Worm (Caenorhabditis elegans) whole organism, mixed stage, embryonic: ENCODE measurements around the gene F23F1.2.

Source experiments
- M03D4.4 ChIP-seq: sonication (generic microtip); optimal IDR thresholded peaks from 2 replicates; lab custom pipeline; 2017; ENCODE audit warnings: mild to moderate bottlenecking, missing genetic modification characterization, missing compliant biosample characterization
- blmp-1 ChIP-seq: fragments of 150-350 bp; optimal IDR thresholded peaks from 2 replicates; lab custom pipeline; 2014; ENCODE audit warnings: missing biosample characterization, missing genetic modification characterization
- ceh-39 ChIP-seq: fragments of 150-350 bp; optimal IDR thresholded peaks from 2 replicates; lab custom pipeline; 2014; ENCODE audit warnings: missing biosample characterization, missing genetic modification characterization
- ceh-43 ChIP-seq: fragments of 200-800 bp; sonication (Bioruptor generic); optimal IDR thresholded peaks from 2 replicates; lab custom pipeline; 2018; ENCODE audit warnings: mild to moderate bottlenecking, missing genetic modification characterization, moderate library complexity, missing compliant biosample characterization
- ceh-83 ChIP-seq: fragments of 200-800 bp; sonication (Bioruptor generic); optimal IDR thresholded peaks from 2 replicates; lab custom pipeline; 2018; ENCODE audit warnings: mild to moderate bottlenecking, missing genetic modification characterization, missing compliant biosample characterization
- ces-1 ChIP-seq: fragments of 150-350 bp; optimal IDR thresholded peaks from 2 replicates; lab custom pipeline; 2014; ENCODE audit warnings: missing biosample characterization, missing genetic modification reagents, missing genetic modification characterization
- cnd-1 ChIP-seq: fragments of 200-800 bp; sonication (Bioruptor generic); optimal IDR thresholded peaks from 2 replicates; lab custom pipeline; 2018; ENCODE audit warnings: mild to moderate bottlenecking, missing genetic modification characterization, missing compliant biosample characterization
- drap-1 ChIP-seq: fragments of 200-800 bp; sonication (Bioruptor generic); optimal IDR thresholded peaks from 3 replicates; lab custom pipeline; 2018; ENCODE audit warnings: mild to moderate bottlenecking, missing genetic modification characterization, missing compliant biosample characterization
- elt-1 ChIP-seq: sonication (generic microtip); optimal IDR thresholded peaks from 2 replicates; lab custom pipeline; 2017; ENCODE audit warnings: missing genetic modification characterization, mild to moderate bottlenecking, missing compliant biosample characterization, antibody characterized with exemption, moderate library complexity, borderline replicate concordance; ENCODE audit not compliant: insufficient read depth
- elt-3 ChIP-seq: fragments of 150-350 bp; optimal IDR thresholded peaks from 2 replicates; lab custom pipeline; 2014; ENCODE audit warnings: missing biosample characterization, missing genetic modification characterization
- flh-1 ChIP-seq: fragments of 200-800 bp; sonication (Bioruptor generic); optimal IDR thresholded peaks from 2 replicates; lab custom pipeline; 2018; ENCODE audit warnings: mild to moderate bottlenecking, missing genetic modification characterization, moderate library complexity, missing compliant biosample characterization
- ham-2 ChIP-seq: fragments of 200-800 bp; sonication (Bioruptor generic); optimal IDR thresholded peaks from 2 replicates; lab custom pipeline; 2018; ENCODE audit warnings: mild to moderate bottlenecking, missing genetic modification characterization, missing compliant biosample characterization
- hlh-1 ChIP-seq: fragments of 150-350 bp; optimal IDR thresholded peaks from 2 replicates; lab custom pipeline; 2014; ENCODE audit warnings: missing biosample characterization, missing genetic modification reagents, missing genetic modification characterization
- lin-13 ChIP-seq: fragments of 150-350 bp; optimal IDR thresholded peaks from 2 replicates; lab custom pipeline; 2014; ENCODE audit warnings: missing biosample characterization, missing genetic modification characterization
- lin-32 ChIP-seq: fragments of 200-800 bp; sonication (Bioruptor generic); optimal IDR thresholded peaks from 2 replicates; lab custom pipeline; 2018; ENCODE audit warnings: mild to moderate bottlenecking, missing genetic modification characterization, missing compliant biosample characterization
- mab-5 ChIP-seq: fragments of 150-350 bp; optimal IDR thresholded peaks from 2 replicates; lab custom pipeline; 2014; ENCODE audit warnings: missing biosample characterization, missing genetic modification characterization
- mep-1 ChIP-seq: fragments of 150-350 bp; optimal IDR thresholded peaks from 2 replicates; lab custom pipeline; 2017; ENCODE audit warnings: missing biosample characterization, missing genetic modification reagents, missing genetic modification characterization, inconsistent platforms
- mls-2 ChIP-seq: sonication (generic microtip); optimal IDR thresholded peaks from 2 replicates; lab custom pipeline; 2016; ENCODE audit warnings: mild to moderate bottlenecking, missing genetic modification characterization, moderate library complexity, missing compliant biosample characterization
- nhr-12 ChIP-seq: fragments of 150-350 bp; optimal IDR thresholded peaks from 2 replicates; lab custom pipeline; 2014; ENCODE audit warnings: missing biosample characterization, missing genetic modification characterization
- nhr-2 ChIP-seq: fragments of 150-350 bp; optimal IDR thresholded peaks from 2 replicates; lab custom pipeline; 2014; ENCODE audit warnings: missing biosample characterization, missing genetic modification characterization
- nhr-237 ChIP-seq: fragments of 150-350 bp; optimal IDR thresholded peaks from 2 replicates; lab custom pipeline; 2014; ENCODE audit warnings: missing biosample characterization, missing genetic modification characterization
- nhr-28 ChIP-seq: fragments of 150-350 bp; optimal IDR thresholded peaks from 2 replicates; lab custom pipeline; 2014; ENCODE audit warnings: missing biosample characterization, missing genetic modification characterization
- nhr-76 ChIP-seq: sonication (generic microtip); optimal IDR thresholded peaks from 2 replicates; lab custom pipeline; 2017; ENCODE audit warnings: missing biosample characterization, missing genetic modification characterization
- pha-4 ChIP-seq: fragments of 150-350 bp; optimal IDR thresholded peaks from 2 replicates; lab custom pipeline; 2018; ENCODE audit warnings: missing biosample characterization, missing genetic modification reagents, missing genetic modification characterization
- sem-2 ChIP-seq: fragments of 200-800 bp; sonication (Bioruptor generic); optimal IDR thresholded peaks from 2 replicates; lab custom pipeline; 2018; ENCODE audit warnings: mild to moderate bottlenecking, missing genetic modification characterization, missing compliant biosample characterization
- snpc-4 ChIP-seq: fragments of 150-350 bp; optimal IDR thresholded peaks from 2 replicates; lab custom pipeline; 2014; ENCODE audit warnings: missing biosample characterization, missing genetic modification characterization
- tbx-8 ChIP-seq: fragments of 200-800 bp; sonication (Bioruptor generic); optimal IDR thresholded peaks from 2 replicates; lab custom pipeline; 2018; ENCODE audit warnings: mild to moderate bottlenecking, missing genetic modification characterization, moderate library complexity, missing compliant biosample characterization
- unc-120 ChIP-seq: sonication (generic microtip); optimal IDR thresholded peaks from 2 replicates; lab custom pipeline; 2017; ENCODE audit warnings: missing genetic modification characterization, missing compliant biosample characterization; ENCODE audit not compliant: poor library complexity, severe bottlenecking
- unc-39 ChIP-seq: fragments of 150-350 bp; optimal IDR thresholded peaks from 2 replicates; lab custom pipeline; 2014; ENCODE audit warnings: missing biosample characterization, missing genetic modification characterization
- unc-62 ChIP-seq: fragments of 150-350 bp; optimal IDR thresholded peaks from 2 replicates; lab custom pipeline; 2014; ENCODE audit warnings: missing biosample characterization, missing genetic modification reagents, missing genetic modification characterization
- ztf-11 ChIP-seq: fragments of 150-350 bp; optimal IDR thresholded peaks from 2 replicates; lab custom pipeline; 2014; ENCODE audit warnings: missing biosample characterization, missing genetic modification characterization

The F23F1.2 gene

ce11 chrII:33904-34303 is at the start of gene F23F1.2:
F23F1.2 (plus strand) TSS chrII:34204.
- no peak for TF ChIP-seq nhr-12 (tag; lab: Kevin White, UChicago)
- no peak for TF ChIP-seq ceh-39 (tag; lab: Kevin White, UChicago)
- no peak for TF ChIP-seq nhr-76 (tag; lab: Kevin White, UChicago)
- TF ChIP-seq elt-3 (tag; lab: Kevin White, UChicago): no peak
- TF ChIP-seq tbx-8 (GFP tag; lab: Kevin White, UChicago): no peak
- TF ChIP-seq drap-1 (GFP tag; lab: Kevin White, UChicago): no peak
- no peak for TF ChIP-seq mep-1 (tag; lab: Kevin White, UChicago)
- no peak for TF ChIP-seq flh-1

ce11 chrII:586-985 is 33.4 kb upstream of the F23F1.2 start:
- TF ChIP-seq mep-1 (tag; lab: Kevin White, UChicago) (peak; percentile 35), ces-1 (GFP tag; lab: Kevin White, UChicago) (peak; percentile 68), ztf-11 (tag; lab: Kevin White, UChicago) (no peak), nhr-2 (tag; lab: Kevin White, UChicago) (no peak), ham-2 (GFP tag; lab: Kevin White, UChicago) (peak; percentile 85)

- TF ChIP-seq lin-13 (tag; lab: Kevin White, UChicago) (no peak), nhr-28 (no peak), drap-1 (GFP tag; lab: Kevin White, UChicago) (no peak), snpc-4 (tag; lab: Kevin White, UChicago) (no peak), ces-1 (GFP tag; lab: Kevin White, UChicago) (peak; percentile 33), elt-1 (tag; lab: Kevin White, UChicago) (no peak), tbx-8 (GFP tag; lab: Kevin White, UChicago) (no peak), elt-3 (tag; lab: Kevin White, UChicago) (no peak), sem-2 (GFP tag; lab: Kevin White, UChicago) (no peak), unc-62 (peak; percentile 46), cnd-1 (tag; lab: Kevin White, UChicago) (peak; percentile 49), ceh-83 (no peak), blmp-1 (tag; lab: Kevin White, UChicago) (no peak), nhr-237 (tag; lab: Kevin White, UChicago) (no peak), nhr-76 (tag; lab: Kevin White, UChicago) (no peak), pha-4 (no peak), ceh-43 (no peak), unc-120 (tag; lab: Kevin White, UChicago) (peak; percentile 64), ceh-39 (tag; lab: Kevin White, UChicago) (no peak), nhr-12 (tag; lab: Kevin White, UChicago) (no peak), unc-39 (no peak), hlh-1 (peak; percentile 92), lin-32 (no peak), M03D4.4 (tag; lab: Kevin White, UChicago) (no peak), ztf-11 (tag; lab: Kevin White, UChicago) (no peak)
Observed at ce11 chrII:1334-1898, 32.6 kb upstream of the F23F1.2 start, which contains the start of gene 2L52.1. 2L52.1 (plus strand) TSS chrII:1848.

- TF ChIP-seq mab-5 (tag; lab: Kevin White, UChicago) (no peak), sem-2 (GFP tag; lab: Kevin White, UChicago) (no peak), mls-2 (tag; lab: Kevin White, UChicago) (no peak), blmp-1 (tag; lab: Kevin White, UChicago) (no peak), M03D4.4 (tag; lab: Kevin White, UChicago) (no peak), ceh-43 (no peak), nhr-76 (tag; lab: Kevin White, UChicago) (no peak), elt-3 (tag; lab: Kevin White, UChicago) (no peak), lin-32 (no peak), nhr-28 (no peak), unc-62 (no peak), nhr-2 (tag; lab: Kevin White, UChicago) (no peak), flh-1 (no peak), unc-120 (tag; lab: Kevin White, UChicago) (no peak), ceh-83 (no peak)
- TF ChIP-seq, all 35 proteins: peak for 0
Observed at ce11 chrII:4793-5192, 29.2 kb upstream of the F23F1.2 start.
